Fruit fly (Drosophila melanogaster) whole organism, adult: ENCODE results near the gene dnd.

Source experiments
- CG11617 ChIP-seq: fragments of 200-800 bp; sonication (Bioruptor generic); optimal IDR thresholded peaks from 2 replicates; lab custom pipeline; 2017; ENCODE audit warnings: mild to moderate bottlenecking, missing biosample characterization, missing genetic modification reagents, missing genetic modification characterization
- CG12768 ChIP-seq: fragments of 200-800 bp; sonication (Bioruptor generic); optimal IDR thresholded peaks from 2 replicates; lab custom pipeline; 2017; ENCODE audit warnings: missing biosample characterization, missing genetic modification characterization, mild to moderate bottlenecking, moderate library complexity, missing genetic modification reagents
- CG14711 ChIP-seq: fragments of 200-800 bp; sonication (Bioruptor generic); optimal IDR thresholded peaks from 2 replicates; lab custom pipeline; 2018; ENCODE audit warnings: missing biosample characterization, mild to moderate bottlenecking, missing genetic modification characterization, moderate library complexity
- CG1620 ChIP-seq: fragments of 200-800 bp; sonication (Bioruptor generic); optimal IDR thresholded peaks from 2 replicates; lab custom pipeline; 2016; ENCODE audit warnings: missing biosample characterization, missing genetic modification characterization
- CG33017 ChIP-seq: fragments of 200-800 bp; sonication (Bioruptor generic); optimal IDR thresholded peaks from 2 replicates; lab custom pipeline; 2018; ENCODE audit warnings: missing biosample characterization, mild to moderate bottlenecking, missing genetic modification characterization, moderate library complexity
- CG5204 ChIP-seq: fragments of 200-800 bp; sonication (Bioruptor generic); optimal IDR thresholded peaks from 2 replicates; lab custom pipeline; 2016; ENCODE audit warnings: missing biosample characterization, missing genetic modification characterization
- CG7045 ChIP-seq: fragments of 200-800 bp; sonication (Bioruptor generic); optimal IDR thresholded peaks from 2 replicates; lab custom pipeline; 2017; ENCODE audit warnings: missing biosample characterization, mild to moderate bottlenecking, missing genetic modification characterization
- CG7101 ChIP-seq: fragments of 200-800 bp; sonication (Bioruptor generic); optimal IDR thresholded peaks from 2 replicates; lab custom pipeline; 2018; ENCODE audit warnings: missing biosample characterization, mild to moderate bottlenecking, missing genetic modification characterization, moderate library complexity
- Clk ChIP-seq: fragments of 200-800 bp; sonication (Bioruptor generic); optimal IDR thresholded peaks from 2 replicates; lab custom pipeline; 2017; ENCODE audit warnings: missing biosample characterization, missing genetic modification characterization
- Crg-1 ChIP-seq: fragments of 200-800 bp; sonication (Bioruptor generic); optimal IDR thresholded peaks from 2 replicates; lab custom pipeline; 2016; ENCODE audit warnings: missing biosample characterization, missing genetic modification characterization
- Hr96 ChIP-seq: fragments of 200-800 bp; sonication (Bioruptor generic); optimal IDR thresholded peaks from 2 replicates; lab custom pipeline; 2016; ENCODE audit warnings: missing biosample characterization, missing genetic modification characterization
- Mnt ChIP-seq: fragments of 200-800 bp; sonication (Bioruptor generic); optimal IDR thresholded peaks from 2 replicates; lab custom pipeline; 2016; ENCODE audit warnings: missing biosample characterization, mild to moderate bottlenecking, missing genetic modification characterization
- bab1 ChIP-seq: fragments of 200-800 bp; sonication (Bioruptor generic); optimal IDR thresholded peaks from 3 replicates; lab custom pipeline; 2019; ENCODE audit warnings: missing biosample characterization, mild to moderate bottlenecking, missing genetic modification characterization, moderate library complexity
- cic ChIP-seq: fragments of 200-800 bp; sonication (Bioruptor generic); optimal IDR thresholded peaks from 2 replicates; lab custom pipeline; 2017; ENCODE audit warnings: missing biosample characterization, mild to moderate bottlenecking, missing genetic modification characterization, moderate library complexity
- cnc ChIP-seq, 2 experiments: fragments of >200 bp; optimal IDR thresholded peaks; 2 replicates each; lab custom pipeline; 2017
- kay ChIP-seq: fragments of 200-800 bp; sonication (Bioruptor generic); peaks from one replicate; lab custom pipeline; 2016; ENCODE audit warnings: missing biosample characterization, missing genetic modification characterization, borderline replicate concordance
- ovo ChIP-seq: fragments of 200-800 bp; sonication (Bioruptor generic); optimal IDR thresholded peaks from 2 replicates; lab custom pipeline; 2016; ENCODE audit warnings: missing biosample characterization, missing genetic modification characterization
- pad ChIP-seq: fragments of 200-800 bp; sonication (Bioruptor generic); optimal IDR thresholded peaks from 3 replicates; lab custom pipeline; 2017; ENCODE audit warnings: missing biosample characterization, missing genetic modification characterization, mild to moderate bottlenecking, moderate library complexity, missing genetic modification reagents
- tj ChIP-seq: fragments of 200-800 bp; sonication (Bioruptor generic); optimal IDR thresholded peaks from 3 replicates; lab custom pipeline; 2017; ENCODE audit warnings: missing biosample characterization, mild to moderate bottlenecking, missing genetic modification characterization, moderate library complexity
- toe ChIP-seq: fragments of 200-800 bp; sonication (Bioruptor generic); optimal IDR thresholded peaks from 2 replicates; lab custom pipeline; 2016; ENCODE audit warnings: missing biosample characterization, missing genetic modification characterization

dnd gene

DNA sequence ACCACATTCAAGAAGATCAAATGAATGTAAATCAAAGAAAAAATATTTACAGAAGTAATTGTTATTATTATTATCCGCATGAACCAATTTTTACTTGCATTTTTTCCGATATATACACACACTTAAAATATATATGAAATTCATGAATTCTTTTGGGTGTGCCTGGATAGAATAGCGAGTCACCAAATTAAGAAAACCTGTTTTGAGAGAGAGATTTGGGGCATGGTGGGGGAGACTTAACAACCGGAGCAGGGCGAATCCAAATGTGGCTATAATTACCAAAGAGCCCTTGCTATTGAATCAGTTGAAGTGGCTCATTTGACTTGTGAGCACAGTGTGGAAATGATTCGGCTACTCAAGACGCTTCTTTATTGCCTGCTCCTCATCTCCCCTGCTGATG lies 26.3 kb upstream of the dnd start, which contains the start of gene Qsox2:
Gene Qsox2 (plus strand): TSS at position 301 of the 400 bp plus-strand sequence.
- TF ChIP-seq CG1620 (no peak), kay (no peak), ovo (GFP tag; lab: Kevin White, UChicago) (no peak), CG14711 (no peak)

DNA sequence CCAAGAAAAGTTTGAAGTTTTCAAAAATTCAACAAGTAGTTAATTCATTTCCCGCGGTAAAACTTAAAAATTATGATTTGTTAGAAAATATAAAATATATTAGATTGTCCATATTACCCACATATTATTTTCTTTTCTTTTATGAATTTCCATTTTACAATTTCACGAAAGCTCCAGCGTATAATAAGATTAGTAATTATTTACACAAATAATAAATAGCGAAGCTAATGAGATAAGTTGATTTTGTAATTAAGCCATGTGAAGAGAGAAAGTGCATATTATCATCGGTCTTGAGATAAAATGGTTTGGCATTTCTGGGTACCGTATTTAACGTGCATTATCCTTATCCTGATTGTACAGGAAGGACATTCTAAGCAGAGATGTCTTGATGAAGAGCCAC lies 24.4 kb upstream of the dnd start, which contains the start of gene Qsox3:
Gene Qsox3 (plus strand): TSS at position 301 of the 400 bp plus-strand sequence.
- TF ChIP-seq CG7045 (GFP tag; lab: Kevin White, UChicago) (no peak), Mnt (GFP tag; lab: Kevin White, UChicago) (no peak), cnc (optimal IDR thresholded peaks at IDR 0.05; lab: Kevin White, UChicago) (no peak)

DNA sequence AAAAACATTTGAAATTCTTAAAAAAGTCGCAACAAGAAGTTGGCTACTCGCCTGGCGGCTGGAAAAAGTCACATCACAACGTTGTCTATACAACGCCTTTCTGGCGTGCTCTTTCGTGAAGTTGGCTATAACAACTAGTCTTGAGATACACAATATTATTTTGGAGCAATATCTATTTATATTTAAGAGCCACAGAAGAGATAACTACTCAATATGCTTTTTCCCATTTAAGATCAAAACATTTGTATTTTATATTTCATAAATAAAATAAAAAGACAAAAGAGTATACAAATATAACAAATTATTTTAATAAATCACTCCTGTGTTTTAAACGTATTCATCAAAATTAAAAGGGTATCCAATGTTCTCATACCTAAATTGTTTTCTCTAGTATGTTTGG lies 19.7 kb upstream of the dnd start:
- TF ChIP-seq bab1 (GFP tag; lab: Kevin White, UChicago) (no peak), Hr96 (GFP tag; lab: Kevin White, UChicago) (no peak), tj (GFP tag; lab: Kevin White, UChicago) (no peak), pad (GFP tag; lab: Kevin White, UChicago) (no peak), CG33017 (no peak), kay (no peak), CG11617 (GFP tag; lab: Kevin White, UChicago) (no peak), Mnt (GFP tag; lab: Kevin White, UChicago) (no peak), cnc (optimal IDR thresholded peaks at IDR 0.05; lab: Kevin White, UChicago) (no peak), ovo (GFP tag; lab: Kevin White, UChicago) (no peak), Clk (GFP tag; lab: Kevin White, UChicago) (no peak), CG7101 (tag; lab: Kevin White, UChicago) (no peak), CG7045 (GFP tag; lab: Kevin White, UChicago) (no peak), toe (GFP tag; lab: Kevin White, UChicago) (no peak), cic (GFP tag; lab: Kevin White, UChicago) (no peak), CG12768 (GFP tag; lab: Kevin White, UChicago) (no peak), CG14711 (no peak), CG1620 (no peak), CG5204 (GFP tag; lab: Kevin White, UChicago) (no peak)

DNA sequence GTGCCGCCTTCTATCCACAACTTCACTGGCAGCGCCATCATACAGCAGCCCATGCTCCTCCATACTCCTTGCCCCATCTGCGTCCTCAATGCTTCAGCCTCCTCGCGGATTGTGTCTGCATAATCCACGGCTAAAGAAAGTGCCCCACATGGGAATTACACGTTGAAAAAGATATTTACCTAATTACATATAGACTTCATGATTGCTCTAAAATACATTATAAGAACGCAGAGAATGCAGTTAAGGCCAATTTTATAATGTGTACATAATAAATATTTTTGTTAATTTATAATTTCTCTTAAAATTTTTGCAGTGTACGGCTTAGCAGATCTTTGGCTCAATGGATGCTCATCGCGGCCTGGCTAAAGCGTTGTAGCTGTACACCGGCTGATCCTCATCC lies 18.5 kb upstream of the dnd start:
- no peak for TF ChIP-seq tj (GFP tag; lab: Kevin White, UChicago)
- no peak for TF ChIP-seq CG11617 (GFP tag; lab: Kevin White, UChicago)
- TF ChIP-seq CG12768 (GFP tag; lab: Kevin White, UChicago): no peak
- no peak for TF ChIP-seq CG7101 (tag; lab: Kevin White, UChicago)
- TF ChIP-seq CG5204 (GFP tag; lab: Kevin White, UChicago): no peak
- no peak for TF ChIP-seq Mnt (GFP tag; lab: Kevin White, UChicago)
- no peak for TF ChIP-seq toe (GFP tag; lab: Kevin White, UChicago)
- TF ChIP-seq Hr96 (GFP tag; lab: Kevin White, UChicago): no peak

DNA sequence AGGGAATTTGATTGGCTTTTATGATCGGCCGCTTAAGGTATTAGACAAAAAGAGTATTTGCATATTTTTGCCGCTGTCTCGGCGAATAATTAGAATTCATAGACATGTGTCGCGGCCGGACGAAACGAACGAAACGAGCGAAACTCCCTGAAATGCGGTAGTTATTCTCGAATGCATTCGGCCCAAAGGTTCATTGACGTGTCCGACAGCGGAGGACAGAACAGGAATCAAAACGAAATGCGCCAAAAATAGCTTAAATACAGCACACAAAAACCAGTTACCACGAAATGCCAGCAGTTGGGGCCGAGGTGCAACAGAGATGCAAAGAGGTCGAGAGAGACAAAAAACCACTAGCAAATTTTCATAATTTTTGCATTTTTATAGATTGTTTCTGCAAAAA lies 17.2 kb upstream of the dnd start:
- TF ChIP-seq CG7045 (GFP tag; lab: Kevin White, UChicago): no peak
- no peak for TF ChIP-seq CG11617 (GFP tag; lab: Kevin White, UChicago)
- TF ChIP-seq bab1 (GFP tag; lab: Kevin White, UChicago): no peak
- no peak for TF ChIP-seq CG12768 (GFP tag; lab: Kevin White, UChicago)
- TF ChIP-seq CG14711: no peak
- no peak for TF ChIP-seq CG5204 (GFP tag; lab: Kevin White, UChicago)
- no peak for TF ChIP-seq pad (GFP tag; lab: Kevin White, UChicago)
- TF ChIP-seq CG1620: no peak
- no peak for TF ChIP-seq Crg-1 (GFP tag; lab: Kevin White, UChicago)
- no peak for TF ChIP-seq Hr96 (GFP tag; lab: Kevin White, UChicago)
- TF ChIP-seq kay: no peak
- no peak for TF ChIP-seq ovo (GFP tag; lab: Kevin White, UChicago)
- TF ChIP-seq CG7101 (tag; lab: Kevin White, UChicago): no peak

DNA sequence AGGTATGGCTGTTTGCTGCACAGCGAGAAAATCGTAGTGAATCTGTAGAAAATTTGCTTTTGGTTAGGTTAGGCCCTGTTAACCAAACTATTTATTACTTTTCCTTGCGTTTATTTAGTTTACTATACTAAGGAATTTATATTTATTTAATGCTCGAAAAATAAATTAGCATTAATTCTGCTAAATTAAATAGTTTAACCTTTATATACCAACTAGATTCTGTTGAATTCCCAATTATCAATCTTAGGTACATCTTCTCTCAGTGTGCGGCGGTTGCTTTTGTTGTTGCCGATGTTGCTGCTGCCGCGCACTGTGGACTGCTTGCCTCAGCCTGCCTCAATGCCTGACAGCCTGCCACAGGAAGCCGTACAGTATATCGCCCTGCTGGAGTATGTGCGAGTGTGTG lies 12.0 kb upstream of the dnd start:
- TF ChIP-seq Hr96 (GFP tag; lab: Kevin White, UChicago) (no peak), cic (GFP tag; lab: Kevin White, UChicago) (no peak), kay (no peak), CG7101 (tag; lab: Kevin White, UChicago) (no peak), Mnt (GFP tag; lab: Kevin White, UChicago) (no peak), tj (GFP tag; lab: Kevin White, UChicago) (no peak), CG33017 (no peak), CG14711 (no peak)

DNA sequence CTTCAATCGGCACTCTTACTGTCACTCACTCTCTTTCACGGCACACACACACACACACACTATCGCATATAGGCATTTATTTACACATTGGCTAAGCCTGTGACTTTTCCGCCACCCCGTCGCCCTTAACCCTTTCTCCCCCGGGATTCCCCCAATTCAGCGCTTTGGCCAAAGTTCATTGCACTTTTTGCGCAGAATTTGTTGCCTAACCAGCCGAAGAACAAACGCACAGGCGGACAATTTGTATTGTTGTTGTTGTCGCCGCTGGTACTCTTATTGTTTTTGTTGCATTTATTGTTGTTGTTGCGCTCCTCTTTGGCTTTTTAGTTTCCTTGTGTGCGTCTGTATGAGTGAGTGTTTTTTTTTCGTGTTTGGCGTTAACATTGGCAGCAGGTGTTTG lies 11.6 kb upstream of the dnd start:
- TF ChIP-seq Mnt (GFP tag; lab: Kevin White, UChicago): no peak
- TF ChIP-seq CG5204 (GFP tag; lab: Kevin White, UChicago): no peak

DNA sequence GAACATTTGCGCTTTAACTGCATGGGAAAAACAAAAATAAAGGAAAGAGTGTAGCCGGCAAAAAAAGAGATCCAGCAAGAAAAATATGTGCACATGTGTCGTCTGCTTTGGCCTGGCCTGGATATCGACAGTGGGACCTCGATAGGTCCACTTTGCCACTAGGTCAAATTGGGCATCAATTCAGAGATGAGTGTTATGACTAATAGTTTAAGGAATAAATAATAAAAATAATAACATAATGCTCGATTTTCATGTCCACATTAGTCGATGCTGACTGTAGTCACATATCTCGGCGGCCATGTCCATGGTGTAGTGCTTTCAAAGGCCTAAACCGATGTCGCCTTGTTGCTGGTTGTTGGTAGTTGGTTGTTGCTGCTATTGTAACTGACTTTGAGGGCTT lies 10.4 kb upstream of the dnd start:
- no peak for TF ChIP-seq ovo (GFP tag; lab: Kevin White, UChicago)
- no peak for TF ChIP-seq Crg-1 (GFP tag; lab: Kevin White, UChicago)
- TF ChIP-seq cic (GFP tag; lab: Kevin White, UChicago): no peak
- TF ChIP-seq Mnt (GFP tag; lab: Kevin White, UChicago): no peak
- no peak for TF ChIP-seq cnc (optimal IDR thresholded peaks at IDR 0.05; lab: Kevin White, UChicago)
- TF ChIP-seq CG11617 (GFP tag; lab: Kevin White, UChicago): no peak
- TF ChIP-seq CG14711: peak; percentile 44
- TF ChIP-seq CG7045 (GFP tag; lab: Kevin White, UChicago): no peak
- no peak for TF ChIP-seq CG12768 (GFP tag; lab: Kevin White, UChicago)
- no peak for TF ChIP-seq kay
- peak; percentile 12 for TF ChIP-seq pad (GFP tag; lab: Kevin White, UChicago)
- TF ChIP-seq tj (GFP tag; lab: Kevin White, UChicago): peak; percentile 76
- TF ChIP-seq CG1620: no peak
- peak; percentile 61 for TF ChIP-seq CG7101 (tag; lab: Kevin White, UChicago)
- no peak for TF ChIP-seq CG5204 (GFP tag; lab: Kevin White, UChicago)
- no peak for TF ChIP-seq toe (GFP tag; lab: Kevin White, UChicago)
- peak; percentile 44 for TF ChIP-seq Hr96 (GFP tag; lab: Kevin White, UChicago)
- TF ChIP-seq bab1 (GFP tag; lab: Kevin White, UChicago): peak; percentile 52
- no peak for TF ChIP-seq CG33017
- no peak for TF ChIP-seq Clk (GFP tag; lab: Kevin White, UChicago)
